Worm (Caenorhabditis elegans) whole organism, L4 larva: Measurements from ENCODE around the gene cyp-35A2.
"Not testable (repeated sequence)": the region's sequence is repeated elsewhere in the genome, so short reads cannot be mapped to it uniquely, and the experiment has no call there.

Source experiments
- F10B5.3 ChIP-seq: sonication (generic microtip); optimal IDR thresholded peaks from 2 replicates; lab custom pipeline; 2016; ENCODE audit warnings: mild to moderate bottlenecking, missing genetic modification characterization, missing compliant biosample characterization
- F26F4.8 ChIP-seq: fragments of 200-800 bp; sonication (Bioruptor generic); conservative IDR thresholded peaks from 2 replicates; pipeline ENCODE4 v1.3.6; 2022; ENCODE audit warnings: missing genetic modification characterization, missing compliant biosample characterization
- T26A8.4 ChIP-seq: fragments of 200-800 bp; sonication (Bioruptor generic); IDR thresholded peaks from 2 replicates; pipeline ENCODE4 v1.3.6; 2022; ENCODE audit warnings: missing genetic modification characterization, missing compliant biosample characterization
- Y75B8A.6 ChIP-seq: fragments of 200-800 bp; sonication (Bioruptor generic); IDR thresholded peaks from 2 replicates; pipeline ENCODE4 v1.3.6; 2022; ENCODE audit warnings: missing genetic modification reagents, missing genetic modification characterization, missing compliant biosample characterization
- ZK337.2 ChIP-seq: fragments of 200-800 bp; sonication (Bioruptor generic); IDR thresholded peaks from 2 replicates; pipeline ENCODE4 v1.3.6; 2022; ENCODE audit warnings: missing genetic modification reagents, missing genetic modification characterization, missing compliant biosample characterization
- ZK546.5 ChIP-seq, 2 experiments: sonication (generic microtip); optimal IDR thresholded peaks; 2 replicates each; lab custom pipeline; 2017; ENCODE audit warnings: missing biosample characterization in 2 of 2, missing genetic modification characterization in 2 of 2
- aha-1 ChIP-seq: fragments of 150-350 bp; peaks from one replicate; lab custom pipeline; 2014; ENCODE audit warnings: missing biosample characterization, missing genetic modification characterization
- aly-2 ChIP-seq: sonication (generic microtip); optimal IDR thresholded peaks from 2 replicates; lab custom pipeline; 2018; ENCODE audit warnings: missing biosample characterization, missing genetic modification characterization
- arid-1 ChIP-seq: fragments of 200-800 bp; sonication (Bioruptor generic); conservative IDR thresholded peaks from 2 replicates; pipeline ENCODE4 v1.3.6; 2022; ENCODE audit warnings: missing genetic modification reagents, missing genetic modification characterization, missing compliant biosample characterization
- attf-4 ChIP-seq: sonication (generic microtip); optimal IDR thresholded peaks from 3 replicates; lab custom pipeline; 2017; ENCODE audit warnings: missing biosample characterization, missing genetic modification characterization
- ceh-28 ChIP-seq: fragments of 150-350 bp; optimal IDR thresholded peaks from 2 replicates; lab custom pipeline; 2014; ENCODE audit warnings: missing biosample characterization, missing genetic modification reagents, missing genetic modification characterization
- ceh-32 ChIP-seq: sonication (generic microtip); optimal IDR thresholded peaks from 2 replicates; lab custom pipeline; 2016; ENCODE audit warnings: mild to moderate bottlenecking, missing genetic modification characterization, missing compliant biosample characterization; ENCODE audit not compliant: poor library complexity
- ceh-82 ChIP-seq: sonication (generic microtip); optimal IDR thresholded peaks from 2 replicates; lab custom pipeline; 2017; ENCODE audit warnings: missing biosample characterization, missing genetic modification characterization
- ces-1 ChIP-seq: fragments of 150-350 bp; sonication (generic microtip); optimal IDR thresholded peaks from 4 replicates; lab custom pipeline; 2014; ENCODE audit warnings: missing biosample characterization, missing genetic modification reagents, missing genetic modification characterization
- dmd-9 ChIP-seq: fragments of 200-800 bp; sonication (Bioruptor generic); IDR thresholded peaks from 2 replicates; pipeline ENCODE4 v1.3.6; 2022; ENCODE audit warnings: missing genetic modification reagents, missing genetic modification characterization, missing compliant biosample characterization
- dpl-1 ChIP-seq: fragments of 150-350 bp; optimal IDR thresholded peaks from 2 replicates; lab custom pipeline; 2014; ENCODE audit warnings: missing biosample characterization, missing genetic modification reagents, missing genetic modification characterization
- hlh-11 ChIP-seq: fragments of 200-800 bp; sonication (Bioruptor generic); optimal IDR thresholded peaks from 2 replicates; lab custom pipeline; 2018; ENCODE audit warnings: mild to moderate bottlenecking, missing genetic modification characterization, missing compliant biosample characterization
- jun-1 ChIP-seq: fragments of 150-350 bp; optimal IDR thresholded peaks from 2 replicates; lab custom pipeline; 2014; ENCODE audit warnings: missing biosample characterization, missing genetic modification reagents, missing genetic modification characterization
- lin-38 ChIP-seq: fragments of 200-800 bp; sonication (Bioruptor generic); IDR thresholded peaks from 2 replicates; pipeline ENCODE4 v1.3.6; 2022; ENCODE audit warnings: missing genetic modification reagents, missing genetic modification characterization, missing compliant biosample characterization
- lin-39 ChIP-seq: fragments of 150-350 bp; optimal IDR thresholded peaks from 2 replicates; lab custom pipeline; 2014; ENCODE audit warnings: missing biosample characterization, missing genetic modification reagents, missing genetic modification characterization
- madf-5 ChIP-seq, 2 experiments: fragments of 200-800 bp; sonication (Bioruptor generic); IDR thresholded peaks; 2 replicates each; pipeline ENCODE4 v1.3.6; 2022; ENCODE audit warnings: missing compliant biosample characterization in 2 of 2, missing genetic modification characterization in 2 of 2
- mdl-1 ChIP-seq, 2 experiments: fragments of 150-350 bp in 1 of 2; sonication (generic microtip) in 1 of 2; optimal IDR thresholded peaks; 2 replicates each; lab custom pipeline; 2014 to 2017; ENCODE audit warnings: missing biosample characterization in 2 of 2, missing genetic modification characterization in 2 of 2
- mes-2 ChIP-seq: sonication (generic microtip); optimal IDR thresholded peaks from 2 replicates; lab custom pipeline; 2016; ENCODE audit warnings: missing genotype, mild to moderate bottlenecking, missing genetic modification characterization, missing compliant biosample characterization; ENCODE audit not compliant: poor library complexity, severe bottlenecking
- mxl-2 ChIP-seq: fragments of 200-800 bp; sonication (Bioruptor generic); conservative IDR thresholded peaks from 2 replicates; pipeline ENCODE4 v1.3.6; 2022; ENCODE audit warnings: missing genetic modification reagents, missing genetic modification characterization, missing compliant biosample characterization
- nhr-111 ChIP-seq: fragments of 200-800 bp; sonication (Bioruptor generic); optimal IDR thresholded peaks from 2 replicates; lab custom pipeline; 2018; ENCODE audit warnings: mild to moderate bottlenecking, missing genetic modification characterization, missing compliant biosample characterization
- nhr-41 ChIP-seq: fragments of 200-800 bp; sonication (Bioruptor generic); IDR thresholded peaks from 2 replicates; pipeline ENCODE4 v1.3.6; 2022; ENCODE audit warnings: missing genetic modification reagents, missing genetic modification characterization, missing compliant biosample characterization
- nhr-6 ChIP-seq: fragments of 150-350 bp; optimal IDR thresholded peaks from 2 replicates; lab custom pipeline; 2014; ENCODE audit warnings: missing biosample characterization, missing genetic modification characterization
- nhr-76 ChIP-seq: fragments of 150-350 bp; optimal IDR thresholded peaks from 2 replicates; lab custom pipeline; 2014; ENCODE audit warnings: missing biosample characterization, missing genetic modification characterization
- php-3 ChIP-seq: fragments of 200-800 bp; sonication (Bioruptor generic); IDR thresholded peaks from 2 replicates; pipeline ENCODE4 v1.3.6; 2022; ENCODE audit warnings: missing genetic modification reagents, missing genetic modification characterization, missing compliant biosample characterization
- snpc-1.2 ChIP-seq: fragments of 200-800 bp; sonication (Bioruptor generic); IDR thresholded peaks from 2 replicates; pipeline ENCODE4 v1.3.6; 2022; ENCODE audit warnings: missing genetic modification reagents, missing genetic modification characterization, missing compliant biosample characterization
- snpc-4 ChIP-seq: fragments of 150-350 bp; optimal IDR thresholded peaks from 2 replicates; lab custom pipeline; 2014; ENCODE audit warnings: missing biosample characterization, missing genetic modification characterization
- spr-3 ChIP-seq: fragments of 200-800 bp; sonication (Bioruptor generic); optimal IDR thresholded peaks from 2 replicates; lab custom pipeline; 2018; ENCODE audit warnings: mild to moderate bottlenecking, missing genetic modification characterization, missing compliant biosample characterization
- unc-130 ChIP-seq: sonication (generic microtip); optimal IDR thresholded peaks from 2 replicates; lab custom pipeline; 2016; ENCODE audit warnings: missing genetic modification reagents, missing genetic modification characterization, missing compliant biosample characterization
- unc-39 ChIP-seq: sonication (generic microtip); optimal IDR thresholded peaks from 2 replicates; lab custom pipeline; 2017; ENCODE audit warnings: missing biosample characterization, missing genetic modification characterization
- unc-62 ChIP-seq, 3 experiments: fragments of 150-350 bp in 1 of 3; sonication (generic microtip); optimal IDR thresholded peaks in 2 of 3; peaks in 1 of 3; 1 replicate in 1 of 3; 2 replicates in 2 of 3; lab custom pipeline; 2014 to 2017; ENCODE audit warnings: missing biosample characterization in 3 of 3, missing genetic modification characterization in 3 of 3, missing genetic modification reagents in 3 of 3, missing genotype in 1 of 3
- zag-1 ChIP-seq: fragments of 150-350 bp; optimal IDR thresholded peaks from 2 replicates; lab custom pipeline; 2014; ENCODE audit warnings: missing biosample characterization, missing genetic modification characterization
- zfp-2 ChIP-seq: sonication (generic microtip); optimal IDR thresholded peaks from 2 replicates; lab custom pipeline; 2016; ENCODE audit warnings: mild to moderate bottlenecking, missing genetic modification characterization, missing compliant biosample characterization
- zfp-3 ChIP-seq: fragments of 200-800 bp; sonication (Bioruptor generic); conservative IDR thresholded peaks from 2 replicates; pipeline ENCODE4 v1.3.6; 2022; ENCODE audit warnings: missing genetic modification reagents, missing genetic modification characterization, missing compliant biosample characterization

Gene cyp-35A2

DNA sequence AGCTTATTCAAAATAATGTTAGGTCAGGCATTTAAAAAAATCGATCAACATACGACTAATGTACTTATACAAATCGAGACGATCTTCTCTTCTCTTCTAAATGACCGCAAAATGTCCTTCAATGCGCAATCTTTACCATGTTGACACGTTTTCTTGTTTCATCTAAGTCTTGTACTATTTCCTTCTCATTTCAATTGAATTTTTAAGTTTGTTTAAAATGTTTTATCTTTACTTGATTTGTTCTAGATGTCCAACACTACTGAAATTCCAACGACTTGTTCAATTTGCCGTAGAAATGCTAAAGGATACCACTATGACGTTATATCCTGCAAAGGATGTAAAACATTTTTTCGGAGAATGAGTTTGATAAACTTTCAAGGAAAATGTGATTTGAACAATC is 22.0 kb downstream of the cyp-35A2 start, which contains the start of the genes nhr-263 and nhr-148:
Gene nhr-263 (minus strand): TSS at position 101 of the 400 bp plus-strand sequence.
Gene nhr-148 (plus strand): TSS at position 215 of the 400 bp plus-strand sequence.
- TF ChIP-seq ZK546.5 (tag; optimal IDR thresholded peaks at IDR 0.05; lab: Kevin White, UChicago) (no peak), zag-1 (no peak), zfp-3 (GFP tag; lab: Robert Waterston, UW) (no peak), nhr-6 (tag; lab: Kevin White, UChicago) (no peak), mes-2 (tag; lab: Kevin White, UChicago) (no peak), nhr-41 (GFP tag; lab: Robert Waterston, UW) (no peak), mdl-1 (tag; optimal IDR thresholded peaks at IDR 0.05; lab: Kevin White, UChicago) (no peak), madf-5 (GFP tag; IDR thresholded peaks at IDR 0.05; lab: Robert Waterston, UW) (no peak), unc-130 (GFP tag; lab: Kevin White, UChicago) (no peak), lin-39 (tag; lab: Kevin White, UChicago) (no peak), ces-1 (GFP tag; lab: Kevin White, UChicago) (no peak)

DNA sequence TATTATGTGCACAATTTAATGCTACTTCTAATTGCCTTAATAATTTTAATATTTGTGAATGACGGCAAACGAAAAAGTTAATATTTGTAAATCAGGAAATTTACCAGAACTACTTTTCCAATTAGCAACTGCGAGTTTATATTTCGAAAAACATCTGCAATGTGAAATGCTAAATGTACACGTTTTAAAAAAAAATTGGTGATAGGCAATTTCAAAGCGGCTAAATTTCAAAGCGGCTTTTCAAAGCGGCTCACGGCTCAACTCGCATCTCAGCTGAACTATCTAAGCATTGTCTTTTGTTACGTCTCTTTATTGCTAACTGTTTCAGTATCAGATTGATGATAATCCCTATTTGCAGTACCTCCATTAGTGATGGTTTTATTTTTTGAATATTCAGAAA is 24.2 kb downstream of the cyp-35A2 start, which contains the start of gene srh-187:
Gene srh-187 (minus strand): TSS at position 101 of the 400 bp plus-strand sequence.
- no peak for TF ChIP-seq dpl-1 (GFP tag; lab: Kevin White, UChicago)
- TF ChIP-seq snpc-4 (tag; lab: Kevin White, UChicago) = no peak
- TF ChIP-seq mxl-2 (GFP tag; lab: Robert Waterston, UW) = no peak
- TF ChIP-seq snpc-1.2 (GFP tag; lab: Robert Waterston, UW) = no peak
- TF ChIP-seq ZK337.2 = no peak
- no peak for TF ChIP-seq T26A8.4
- no peak for TF ChIP-seq spr-3
- no peak for TF ChIP-seq nhr-76 (tag; lab: Kevin White, UChicago)
- TF ChIP-seq lin-38 (GFP tag; lab: Robert Waterston, UW) = no peak
- no peak for TF ChIP-seq ceh-28 (tag; lab: Kevin White, UChicago)

DNA sequence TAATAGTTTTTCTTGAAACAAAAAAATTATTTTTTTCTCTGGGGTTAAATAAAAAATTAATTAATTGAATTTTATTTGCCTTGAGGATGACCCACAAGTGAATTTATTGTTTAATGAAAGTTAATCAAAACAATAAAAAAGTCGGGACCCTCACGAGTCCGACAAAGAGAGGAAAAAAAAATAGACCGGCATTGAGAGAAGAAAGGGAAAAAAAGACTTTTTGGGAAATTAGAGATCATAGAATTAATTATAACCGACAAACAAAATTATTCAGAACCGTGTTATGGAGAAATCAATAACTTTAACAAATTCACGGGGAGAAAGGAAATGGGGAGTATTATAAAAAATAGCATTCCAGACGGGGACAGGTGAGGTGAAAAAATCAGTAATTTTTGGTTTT is 26.8 kb downstream of the cyp-35A2 start, which contains the start of gene F10G2.7:
Gene F10G2.7 (minus strand): TSS at position 101 of the 400 bp plus-strand sequence.
- TF ChIP-seq zag-1; ceh-82 (tag; lab: Kevin White, UChicago); spr-3: not testable (repeated sequence)

DNA sequence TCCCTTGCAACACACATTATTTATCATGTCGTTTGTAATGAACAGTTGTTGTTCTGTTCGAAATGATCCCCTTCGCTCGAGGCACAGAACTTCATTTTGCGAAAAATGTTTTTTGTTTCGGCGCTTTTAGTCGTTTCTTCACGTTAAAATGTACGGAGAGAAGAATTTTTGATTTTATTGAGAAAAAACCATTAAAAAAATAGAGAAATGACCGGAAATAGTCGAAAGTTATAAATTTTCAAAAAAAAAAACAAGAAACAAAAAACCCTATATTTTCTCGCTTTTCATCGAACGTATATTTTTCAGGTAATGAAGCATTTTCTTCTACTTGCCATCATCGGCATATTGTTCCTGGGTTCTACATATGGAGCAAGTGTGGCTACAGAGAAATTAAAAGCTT is 31.7 kb downstream of the cyp-35A2 start, which contains the start of gene F10G2.1:
Gene F10G2.1 (plus strand): TSS at position 301 of the 400 bp plus-strand sequence.
- peak in 1 of 2 experiments; percentile 43 for TF ChIP-seq unc-62 (GFP tag; optimal IDR thresholded peaks at IDR 0.05 in 1 of 2; lab: Kevin White, UChicago)
- TF ChIP-seq unc-62 (tag; optimal IDR thresholded peaks at IDR 0.05; lab: Kevin White, UChicago) = no peak
- TF ChIP-seq aha-1 (tag; lab: Kevin White, UChicago) = peak; percentile 72
- TF ChIP-seq madf-5 (GFP tag; IDR thresholded peaks at IDR 0.05; lab: Robert Waterston, UW) = no peak

DNA sequence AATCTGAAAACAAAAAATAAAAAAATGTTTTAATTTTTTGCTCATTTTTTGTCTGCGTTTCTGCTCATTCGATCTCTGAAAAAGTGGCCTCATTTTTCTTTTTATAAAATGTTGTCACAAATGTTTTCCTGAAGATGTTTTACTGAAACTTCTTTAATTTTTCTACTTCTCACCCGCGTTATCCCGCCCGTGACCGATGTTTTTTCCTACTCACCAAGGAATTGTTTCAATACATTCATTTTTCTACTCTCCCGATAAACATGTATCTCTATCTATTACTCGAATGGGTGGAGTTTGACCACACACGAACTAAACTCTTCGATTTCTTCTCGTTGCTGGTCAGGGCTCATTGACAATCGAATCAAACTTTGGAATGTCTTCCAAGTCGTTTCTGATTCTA is 33.1 kb downstream of the cyp-35A2 start, which contains the start of gene F10G2.2:
Gene F10G2.2 (plus strand): TSS at position 301 of the 400 bp plus-strand sequence.
- TF ChIP-seq mxl-2 (GFP tag; lab: Robert Waterston, UW) (no peak), unc-39 (tag; lab: Kevin White, UChicago) (no peak), zfp-2 (tag; lab: Kevin White, UChicago) (no peak)
- TF ChIP-seq, all 104 proteins: peak for 0

DNA sequence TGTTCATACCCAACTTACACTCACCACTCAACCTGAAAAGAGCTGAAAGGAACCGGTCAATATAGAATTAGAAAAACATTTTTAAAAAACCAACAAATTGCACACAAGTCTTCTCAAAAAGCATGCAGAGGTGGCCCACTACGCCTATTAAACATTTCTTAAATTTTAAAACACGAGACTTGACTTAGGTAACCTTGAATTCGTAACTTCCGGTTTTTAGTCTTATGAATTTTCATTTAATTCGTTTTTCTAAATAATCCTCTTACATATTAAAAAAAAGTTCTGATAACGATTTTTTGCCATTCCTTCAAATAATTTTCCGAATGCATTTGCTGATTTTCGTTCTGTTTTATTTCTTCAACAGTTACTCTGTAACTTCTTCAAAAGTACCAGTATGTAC is 35.9 kb downstream of the cyp-35A2 start, which contains the start of gene clec-7:
Gene clec-7 (plus strand): TSS at position 301 of the 400 bp plus-strand sequence.
- TF ChIP-seq madf-5 (GFP tag; IDR thresholded peaks at IDR 0.05; lab: Robert Waterston, UW) (no peak), php-3 (GFP tag; lab: Robert Waterston, UW) (no peak), unc-62 (GFP tag; optimal IDR thresholded peaks at IDR 0.05 in 1 of 2; lab: Kevin White, UChicago) (peak in 1 of 2 experiments; percentile 43), unc-62 (tag; optimal IDR thresholded peaks at IDR 0.05; lab: Kevin White, UChicago) (no peak)

DNA sequence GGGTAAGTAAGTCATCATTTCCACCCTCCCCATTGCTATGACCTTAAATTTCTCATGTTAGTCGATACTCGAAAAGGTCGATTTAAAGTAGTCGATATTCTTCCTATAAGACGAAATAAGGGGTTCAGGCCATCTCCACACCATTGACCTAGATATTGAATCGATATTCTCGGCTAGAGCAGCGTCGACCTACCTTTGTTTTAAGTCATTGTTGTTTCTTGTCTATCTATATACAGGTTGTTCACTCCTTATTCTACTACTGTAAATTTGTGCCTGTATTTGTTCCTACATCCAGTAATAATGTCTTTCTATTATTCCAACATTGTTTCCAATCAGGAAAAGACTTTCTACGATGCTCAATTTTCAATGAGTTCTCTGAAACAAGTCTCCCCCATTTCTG is 37.1 kb downstream of the cyp-35A2 start, which contains the start of gene F10G2.4:
Gene F10G2.4 (plus strand): TSS at position 301 of the 400 bp plus-strand sequence.
- no peak for TF ChIP-seq F10B5.3 (tag; lab: Kevin White, UChicago)
- no peak for TF ChIP-seq attf-4 (tag; lab: Kevin White, UChicago)
- no peak for TF ChIP-seq aly-2 (tag; lab: Kevin White, UChicago)
- no peak for TF ChIP-seq ceh-32 (tag; lab: Kevin White, UChicago)
- no peak for TF ChIP-seq hlh-11 (tag; lab: Kevin White, UChicago)
- TF ChIP-seq dmd-9 (GFP tag; lab: Robert Waterston, UW) = no peak
- TF ChIP-seq ceh-82 (tag; lab: Kevin White, UChicago) = no peak
- no peak for TF ChIP-seq F26F4.8 (GFP tag; lab: Robert Waterston, UW)
- TF ChIP-seq Y75B8A.6 (GFP tag; lab: Robert Waterston, UW) = no peak
- TF ChIP-seq arid-1 (GFP tag; lab: Robert Waterston, UW) = no peak
- TF ChIP-seq mxl-2 (GFP tag; lab: Robert Waterston, UW) = no peak
- TF ChIP-seq jun-1 (tag; lab: Kevin White, UChicago) = no peak
- TF ChIP-seq nhr-111 (GFP tag; lab: Kevin White, UChicago) = no peak
- TF ChIP-seq, all 104 proteins: peak for 0
